Worm (Caenorhabditis elegans): Measurements from ENCODE around the gene cccp-1.
A peak's percentile ranks its signal among the peaks of the same experiment; 100 is the strongest.

DNA sequence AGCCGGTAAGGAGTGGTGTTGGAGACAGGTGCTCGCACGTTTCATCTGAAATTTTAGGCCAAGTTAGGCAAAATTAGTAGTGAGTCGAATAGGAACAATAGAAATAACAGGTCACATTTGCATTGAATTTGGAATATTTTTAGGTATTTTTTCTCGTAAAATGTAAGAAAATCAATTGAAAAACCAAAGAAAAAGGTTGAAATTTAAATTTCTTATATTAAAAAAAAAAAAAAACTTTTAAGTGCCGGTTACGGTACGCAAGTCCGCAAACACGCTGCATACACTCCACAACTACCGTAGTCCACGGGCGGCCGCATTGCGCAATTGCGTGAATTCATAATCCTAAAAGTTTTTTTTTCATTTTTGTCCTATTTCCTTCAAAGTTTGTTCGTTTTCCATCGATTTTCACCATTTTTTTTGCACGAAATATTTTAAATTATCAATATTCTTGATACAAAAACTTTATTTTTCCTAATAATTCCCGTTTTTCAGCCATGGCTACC lies 23.0 kb downstream of the cccp-1 start, which contains the start of the genes Y111B2A.1 and Y111B2A.2:
- TF ChIP-seq aptf-2 (GFP tag; conservative IDR thresholded peaks at IDR 0.05) = no peak
- no peak for TF ChIP-seq unc-62 (GFP tag; optimal IDR thresholded peaks at IDR 0.05)
- TF ChIP-seq ztf-22 (GFP tag; optimal IDR thresholded peaks at IDR 0.05) = no peak
- no peak for TF ChIP-seq sptf-2 (GFP tag; optimal IDR thresholded peaks at IDR 0.05)
- TF ChIP-seq snpc-3.4 (tag; optimal IDR thresholded peaks at IDR 0.05) = peak; percentile 51
- no peak for TF ChIP-seq F22D6.2 (tag; optimal IDR thresholded peaks at IDR 0.05)
- no peak for TF ChIP-seq lin-35 (GFP tag; optimal IDR thresholded peaks at IDR 0.05)
